Worm (Caenorhabditis elegans): Measurements from ENCODE around the gene Y81G3A.4.
"Not testable (repeated sequence)": the region's sequence is repeated elsewhere in the genome, so short reads cannot be mapped to it uniquely, and the experiment has no call there.

DNA sequence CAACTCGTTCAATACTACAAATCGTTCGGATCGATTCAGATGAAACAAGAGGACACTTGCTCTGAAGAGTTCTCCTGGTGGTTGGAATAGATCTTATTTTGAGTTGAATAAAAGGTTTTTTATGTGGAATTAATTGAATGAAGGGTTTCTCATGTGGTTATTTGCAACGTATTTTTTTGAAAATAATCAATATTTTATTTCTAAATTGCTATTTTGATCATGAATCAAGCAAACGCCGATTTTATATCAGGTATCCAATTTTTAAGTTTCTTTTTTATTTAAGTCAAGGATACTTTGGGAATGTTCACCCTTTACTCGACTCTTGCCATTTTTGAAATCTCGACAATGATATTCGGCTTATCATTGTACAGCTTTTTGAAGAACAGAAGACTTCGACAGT, 10.6 kb upstream of the Y81G3A.4 start, which contains the start of gene Y81G3A.2:
- TF ChIP-seq pqm-1 (tag; optimal IDR thresholded peaks at IDR 0.05); zag-1 (tag; optimal IDR thresholded peaks at IDR 0.05); hpl-2 (GFP tag; optimal IDR thresholded peaks at IDR 0.05); fkh-4 (tag; optimal IDR thresholded peaks at IDR 0.05; ENCODE audit: borderline replicate concordance); irx-1 (tag; optimal IDR thresholded peaks at IDR 0.05); mef-2 (tag; optimal IDR thresholded peaks at IDR 0.05); egl-27 (tag; optimal IDR thresholded peaks at IDR 0.05); egl-13 (tag; optimal IDR thresholded peaks at IDR 0.05); lin-15B (tag; optimal IDR thresholded peaks at IDR 0.05); mdl-1 (tag; optimal IDR thresholded peaks at IDR 0.05): not testable (repeated sequence)
